Worm (Caenorhabditis elegans): Measurements from ENCODE around the gene clec-148.

clec-148 gene

DNA sequence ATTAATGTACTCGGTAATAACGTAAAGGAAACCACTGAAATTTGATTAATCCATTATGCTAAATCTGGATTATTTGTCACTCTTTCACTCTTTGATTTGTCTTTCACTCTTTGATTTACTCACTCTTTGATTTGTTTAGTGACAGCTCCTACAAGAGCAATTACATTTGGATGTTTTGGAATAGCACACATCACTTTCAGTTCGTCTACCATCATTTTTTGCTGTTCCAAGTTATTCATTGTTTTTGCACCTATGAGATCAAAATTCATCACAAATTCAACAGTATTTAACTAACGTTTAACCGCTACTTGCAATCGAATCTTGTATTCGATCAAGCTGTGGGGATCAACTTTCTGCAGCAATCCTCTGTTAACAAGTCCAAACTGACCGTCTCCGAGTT lies 26.5 kb downstream of the clec-148 start:
- TF ChIP-seq M03D4.4 (tag; optimal IDR thresholded peaks at IDR 0.05) (no peak), blmp-1 (tag; optimal IDR thresholded peaks at IDR 0.05) (no peak), ceh-39 (tag; optimal IDR thresholded peaks at IDR 0.05) (no peak), unc-120 (tag; optimal IDR thresholded peaks at IDR 0.05; ENCODE audit: poor library complexity, severe bottlenecking) (no peak), ceh-83 (GFP tag; optimal IDR thresholded peaks at IDR 0.05) (no peak), unc-39 (tag; optimal IDR thresholded peaks at IDR 0.05) (no peak), ceh-43 (GFP tag; optimal IDR thresholded peaks at IDR 0.05) (no peak), mab-5 (tag; optimal IDR thresholded peaks at IDR 0.05) (no peak), nhr-2 (tag; optimal IDR thresholded peaks at IDR 0.05) (no peak), unc-62 (GFP tag; optimal IDR thresholded peaks at IDR 0.05) (no peak), tbx-8 (GFP tag; optimal IDR thresholded peaks at IDR 0.05) (no peak), sptf-1 (tag; optimal IDR thresholded peaks at IDR 0.05) (no peak), sem-2 (GFP tag; optimal IDR thresholded peaks at IDR 0.05) (no peak), lin-13 (tag; optimal IDR thresholded peaks at IDR 0.05) (no peak), nhr-76 (tag; optimal IDR thresholded peaks at IDR 0.05) (no peak)

DNA sequence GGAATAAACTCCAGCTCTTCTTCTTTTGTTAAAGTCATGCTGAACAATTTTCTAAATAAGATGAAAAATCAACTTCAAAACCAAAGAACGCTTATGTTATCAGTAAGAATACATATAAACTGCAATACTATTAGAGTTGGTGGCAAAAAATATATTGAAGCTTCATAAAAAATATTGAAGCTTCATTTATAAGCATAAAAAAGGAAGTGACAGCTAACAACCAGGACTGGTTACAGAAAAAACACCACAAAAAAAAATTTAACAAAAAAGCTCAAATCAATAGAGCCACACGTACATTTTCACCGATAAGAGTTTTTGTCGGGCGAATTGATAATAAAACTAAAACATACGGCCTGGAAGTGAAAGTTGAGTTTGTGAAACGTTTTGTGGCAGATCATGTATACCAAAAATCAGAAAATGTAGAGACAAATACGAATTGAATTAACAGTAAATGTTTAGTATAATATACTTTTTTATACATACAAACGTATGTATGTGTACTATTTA lies 28.0 kb downstream of the clec-148 start, which contains the start of gene sqst-5:
sqst-5 (minus strand) TSS at position 51 of the 507 bp plus-strand sequence.
- TF ChIP-seq sptf-1 (tag; optimal IDR thresholded peaks at IDR 0.05) (no peak), mls-2 (tag; optimal IDR thresholded peaks at IDR 0.05) (no peak), zip-8 (tag; optimal IDR thresholded peaks at IDR 0.05) (no peak), flh-1 (GFP tag; optimal IDR thresholded peaks at IDR 0.05) (no peak), bed-3 (GFP tag; optimal IDR thresholded peaks at IDR 0.05) (no peak), unc-62 (GFP tag; optimal IDR thresholded peaks at IDR 0.05) (no peak), cnd-1 (tag; optimal IDR thresholded peaks at IDR 0.05) (no peak), lsy-2 (tag; optimal IDR thresholded peaks at IDR 0.05) (no peak), ceh-83 (GFP tag; optimal IDR thresholded peaks at IDR 0.05) (no peak), M03D4.4 (tag; optimal IDR thresholded peaks at IDR 0.05) (no peak), elt-3 (tag; optimal IDR thresholded peaks at IDR 0.05) (no peak), mab-5 (tag; optimal IDR thresholded peaks at IDR 0.05) (no peak), nhr-12 (tag; optimal IDR thresholded peaks at IDR 0.05) (no peak), ztf-11 (tag; optimal IDR thresholded peaks at IDR 0.05) (no peak), blmp-1 (tag; optimal IDR thresholded peaks at IDR 0.05) (no peak)

DNA sequence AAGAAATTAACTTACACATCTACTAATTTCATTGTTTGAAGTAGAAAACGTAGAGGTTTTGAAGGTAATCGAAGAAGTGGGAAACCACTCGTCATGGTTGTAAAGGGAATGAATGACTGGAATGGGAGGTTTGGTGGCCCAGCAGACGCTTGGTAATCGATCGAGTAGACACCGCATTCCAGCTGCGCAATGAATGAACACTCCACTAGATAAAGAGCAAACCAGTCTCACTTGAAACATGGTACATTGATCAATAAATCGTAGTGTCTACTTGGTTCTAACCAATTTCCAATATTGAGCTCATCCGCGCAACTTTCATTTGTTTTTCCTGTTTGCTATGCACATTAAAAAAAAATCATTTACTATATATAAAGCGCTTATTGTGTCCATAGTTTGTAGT lies 29.3 kb downstream of the clec-148 start, which contains the start of gene fbxb-84:
fbxb-84 (minus strand) TSS at position 101 of the 400 bp plus-strand sequence.
- TF ChIP-seq ceh-43 (GFP tag; optimal IDR thresholded peaks at IDR 0.05) = no peak
- no peak for TF ChIP-seq mls-2 (tag; optimal IDR thresholded peaks at IDR 0.05)
- TF ChIP-seq nhr-28 (tag; optimal IDR thresholded peaks at IDR 0.05) = no peak
- TF ChIP-seq unc-62 (GFP tag; optimal IDR thresholded peaks at IDR 0.05) = no peak
- TF ChIP-seq lin-32 (GFP tag; optimal IDR thresholded peaks at IDR 0.05) = no peak
- no peak for TF ChIP-seq tbx-8 (GFP tag; optimal IDR thresholded peaks at IDR 0.05)
- TF ChIP-seq sptf-1 (tag; optimal IDR thresholded peaks at IDR 0.05) = no peak
- no peak for TF ChIP-seq flh-1 (GFP tag; optimal IDR thresholded peaks at IDR 0.05)
- TF ChIP-seq elt-3 (tag; optimal IDR thresholded peaks at IDR 0.05) = no peak
- no peak for TF ChIP-seq lin-13 (tag; optimal IDR thresholded peaks at IDR 0.05)

DNA sequence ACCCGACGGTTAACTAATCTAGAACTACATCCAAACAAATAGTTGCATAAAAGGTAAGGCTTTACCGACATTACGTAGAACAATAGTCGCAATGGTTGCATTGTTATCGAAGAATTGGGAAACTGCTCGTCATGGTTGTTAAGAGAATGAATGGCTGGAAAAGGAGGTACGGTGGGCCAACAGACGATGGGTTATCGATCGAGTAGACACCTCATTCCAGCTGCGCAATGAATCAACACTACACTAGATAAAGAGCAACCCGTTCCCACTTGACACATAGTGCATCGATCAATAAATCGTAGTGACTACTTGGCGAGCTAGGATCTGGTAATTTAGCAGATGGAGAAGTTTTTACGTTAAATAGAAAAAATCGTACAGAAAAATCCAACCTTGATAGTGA lies 30.6 kb downstream of the clec-148 start, which contains the start of the genes T17A3.12 and fbxb-83:
T17A3.12 (minus strand) TSS at position 101 of the 400 bp plus-strand sequence.
fbxb-83 (minus strand) TSS at position 134 of the 400 bp plus-strand sequence.
- TF ChIP-seq elt-1 (tag; optimal IDR thresholded peaks at IDR 0.05; ENCODE audit: borderline replicate concordance, insufficient read depth) (no peak), nhr-12 (tag; optimal IDR thresholded peaks at IDR 0.05) (no peak), cnd-1 (tag; optimal IDR thresholded peaks at IDR 0.05) (no peak), ceh-83 (GFP tag; optimal IDR thresholded peaks at IDR 0.05) (no peak), pha-4 (tag; optimal IDR thresholded peaks at IDR 0.05) (no peak), blmp-1 (tag; optimal IDR thresholded peaks at IDR 0.05) (no peak), flh-1 (GFP tag; optimal IDR thresholded peaks at IDR 0.05) (no peak), nhr-2 (tag; optimal IDR thresholded peaks at IDR 0.05) (no peak), sptf-1 (tag; optimal IDR thresholded peaks at IDR 0.05) (no peak)

DNA sequence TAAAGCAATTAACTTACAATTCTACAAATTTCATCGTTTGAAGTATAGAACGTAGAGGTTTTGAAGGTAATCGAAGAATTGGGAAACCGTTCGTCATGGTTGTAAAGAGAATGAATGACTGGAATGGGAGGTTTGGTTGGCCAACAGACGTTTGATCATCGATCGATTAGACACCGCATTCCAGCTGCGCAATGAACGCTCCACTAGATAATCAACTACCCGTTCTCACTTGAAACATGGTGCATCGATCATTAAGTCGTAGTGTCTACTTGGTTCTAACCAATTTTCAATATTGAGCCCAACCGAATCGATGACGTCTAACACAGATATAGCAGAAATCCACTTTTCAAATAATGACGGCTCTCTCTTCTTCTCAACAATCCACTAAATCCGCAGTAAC lies 32.5 kb downstream of the clec-148 start, which contains the start of gene fbxb-82:
fbxb-82 (minus strand) TSS at position 101 of the 400 bp plus-strand sequence.
- no peak for TF ChIP-seq nhr-12 (tag; optimal IDR thresholded peaks at IDR 0.05)
- no peak for TF ChIP-seq nhr-237 (tag; optimal IDR thresholded peaks at IDR 0.05)
- TF ChIP-seq M03D4.4 (tag; optimal IDR thresholded peaks at IDR 0.05) = no peak
- TF ChIP-seq lsy-2 (tag; optimal IDR thresholded peaks at IDR 0.05) = no peak
- TF ChIP-seq lin-13 (tag; optimal IDR thresholded peaks at IDR 0.05) = no peak
- TF ChIP-seq pha-4 (tag; optimal IDR thresholded peaks at IDR 0.05) = no peak
- no peak for TF ChIP-seq elt-1 (tag; optimal IDR thresholded peaks at IDR 0.05; ENCODE audit: borderline replicate concordance, insufficient read depth)
- TF ChIP-seq hlh-1 (tag; optimal IDR thresholded peaks at IDR 0.05) = no peak
- no peak for TF ChIP-seq zip-8 (tag; optimal IDR thresholded peaks at IDR 0.05)
- no peak for TF ChIP-seq nhr-2 (tag; optimal IDR thresholded peaks at IDR 0.05)
- TF ChIP-seq unc-39 (tag; optimal IDR thresholded peaks at IDR 0.05) = no peak
- no peak for TF ChIP-seq mep-1 (tag; optimal IDR thresholded peaks at IDR 0.05)
- no peak for TF ChIP-seq nhr-28 (tag; optimal IDR thresholded peaks at IDR 0.05)
- TF ChIP-seq ham-2 (GFP tag; optimal IDR thresholded peaks at IDR 0.05) = no peak
- no peak for TF ChIP-seq sem-2 (GFP tag; optimal IDR thresholded peaks at IDR 0.05)

Data from whole organism, mixed stage, embryonic.